Worm (Caenorhabditis elegans) whole organism, midembryonic: Measurements from ENCODE around the gene F36A4.4.

ENCODE experiments used
- T22C8.4 ChIP-seq: fragments of 200-800 bp; sonication (Bioruptor generic); IDR thresholded peaks from 2 replicates; pipeline ENCODE4 v1.3.6; 2022; ENCODE audit warnings: missing genetic modification characterization, missing compliant biosample characterization
- cog-1 ChIP-seq: sonication (generic microtip); optimal IDR thresholded peaks from 2 replicates; lab custom pipeline; 2016; ENCODE audit warnings: missing genetic modification characterization, missing compliant biosample characterization
- flt-1 ChIP-seq: fragments of 200-800 bp; sonication (Bioruptor generic); IDR thresholded peaks from 2 replicates; pipeline ENCODE4 v1.3.6; 2022; ENCODE audit warnings: missing genetic modification characterization, missing compliant biosample characterization
- med-1 ChIP-seq: sonication (generic microtip); optimal IDR thresholded peaks from 2 replicates; lab custom pipeline; 2017; ENCODE audit warnings: missing genetic modification characterization, mild to moderate bottlenecking, missing compliant biosample characterization, antibody characterized with exemption, missing genetic modification reagents; ENCODE audit not compliant: insufficient read depth
- ref-1 ChIP-seq: fragments of 200-800 bp; sonication (Bioruptor generic); conservative IDR thresholded peaks from 2 replicates; pipeline ENCODE4 v1.3.6; 2022; ENCODE audit warnings: missing genetic modification reagents, missing genetic modification characterization, missing compliant biosample characterization
- tab-1 ChIP-seq: fragments of 200-800 bp; sonication (Bioruptor generic); IDR thresholded peaks from 2 replicates; pipeline ENCODE4 v1.3.6; 2022; ENCODE audit warnings: missing genetic modification characterization, missing compliant biosample characterization
- ztf-23 ChIP-seq: fragments of 200-800 bp; sonication (Bioruptor generic); IDR thresholded peaks from 2 replicates; pipeline ENCODE4 v1.3.6; 2022; ENCODE audit warnings: missing genetic modification reagents, missing genetic modification characterization, missing compliant biosample characterization
- ztf-29 ChIP-seq: fragments of 200-800 bp; sonication (Bioruptor generic); IDR thresholded peaks from 2 replicates; pipeline ENCODE4 v1.3.6; 2022; ENCODE audit warnings: missing genetic modification reagents, missing genetic modification characterization, missing compliant biosample characterization

DNA sequence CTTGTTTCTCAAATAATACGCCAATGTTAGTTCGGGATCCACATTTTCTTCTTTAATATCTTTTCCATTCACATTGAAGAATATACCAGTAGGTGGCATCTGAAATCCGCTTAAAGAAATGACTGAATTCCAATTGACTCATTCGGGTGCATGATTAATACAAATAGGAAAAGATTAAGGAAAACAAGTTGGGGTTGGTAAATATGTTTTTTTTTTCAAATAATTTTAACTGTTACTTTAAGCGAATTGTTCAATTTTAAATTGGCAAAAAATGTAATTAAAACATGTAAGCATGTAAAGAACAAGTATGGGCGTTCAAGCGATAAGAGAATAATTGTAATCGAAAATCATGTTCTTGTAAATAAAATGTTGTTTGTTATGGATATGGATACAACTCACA lies 16.6 kb downstream of the F36A4.4 start, which contains the start of gene F15E6.6:
- TF ChIP-seq ztf-23 (no peak), flt-1 (no peak), ztf-29 (GFP tag; lab: Robert Waterston, UW) (no peak), med-1 (GFP tag; lab: Kevin White, UChicago) (no peak), tab-1 (GFP tag; lab: Robert Waterston, UW) (no peak), T22C8.4 (no peak), ref-1 (no peak), cog-1 (tag; lab: Kevin White, UChicago) (no peak)
